Fruit fly (Drosophila melanogaster): ENCODE measurements around the gene Eno.

The Eno gene

dm6 chr2L:1730914-1731313 lies 1.5 kb upstream of the Eno start:
- TF ChIP-seq CG32121 (GFP tag; IDR thresholded peaks at IDR 0.05): no peak
- TF ChIP-seq Ets98B (GFP tag; IDR thresholded peaks at IDR 0.05): no peak
- TF ChIP-seq D1 (tag; optimal IDR thresholded peaks at IDR 0.05): no peak
- TF ChIP-seq CG9948 (tag; optimal IDR thresholded peaks at IDR 0.05): no peak
- TF ChIP-seq EcR (GFP tag; optimal IDR thresholded peaks at IDR 0.05): no peak
- no peak for TF ChIP-seq CG14655 (GFP tag; optimal IDR thresholded peaks at IDR 0.05)
- TF ChIP-seq Snoo (tag; optimal IDR thresholded peaks at IDR 0.05): no peak
- TF ChIP-seq Pif1A (GFP tag; optimal IDR thresholded peaks at IDR 0.05): no peak
- TF ChIP-seq CG17806 (tag; optimal IDR thresholded peaks at IDR 0.05): no peak
- no peak for TF ChIP-seq CG34367 (tag; optimal IDR thresholded peaks at IDR 0.05)
- TF ChIP-seq CG13204 (GFP tag; optimal IDR thresholded peaks at IDR 0.05): no peak
- no peak for TF ChIP-seq CG15710 (tag; optimal IDR thresholded peaks at IDR 0.05)

- TF ChIP-seq D1 (tag; optimal IDR thresholded peaks at IDR 0.05) (no peak), CG4496 (GFP tag; IDR thresholded peaks at IDR 0.05) (0 out of 3 replicates have a peak, but pooled peaks have one; percentile 36)
These were observed 854 bp downstream of the Eno start, which contains the start of gene Rrp40 for dm6 chr2L:1728620-1728944. Gene Rrp40 (plus strand): TSS chr2L:1728732.

dm6 chr2L:1727826-1728619 lies 1.4 kb downstream of the Eno start:
- TF ChIP-seq Snoo (tag; optimal IDR thresholded peaks at IDR 0.05): peak; percentile 99
- TF ChIP-seq Ets98B (GFP tag; IDR thresholded peaks at IDR 0.05): peak; percentile 95
- TF ChIP-seq rn (GFP tag; IDR thresholded peaks at IDR 0.05): peak; percentile 85
- peak; percentile 96 for TF ChIP-seq CG9948 (tag; optimal IDR thresholded peaks at IDR 0.05)
- TF ChIP-seq D1 (tag; optimal IDR thresholded peaks at IDR 0.05): peak; percentile 94
- TF ChIP-seq CG12605 (GFP tag; IDR thresholded peaks at IDR 0.05): peak; percentile 93
- peak; percentile 87 for TF ChIP-seq gl (tag; optimal IDR thresholded peaks at IDR 0.05)
- TF ChIP-seq EcR (GFP tag; optimal IDR thresholded peaks at IDR 0.05): peak; percentile 70
- peak; percentile 97 for TF ChIP-seq CG4496 (GFP tag; IDR thresholded peaks at IDR 0.05)
- TF ChIP-seq CG34367 (tag; optimal IDR thresholded peaks at IDR 0.05): peak; percentile 96
- TF ChIP-seq Pif1A (GFP tag; optimal IDR thresholded peaks at IDR 0.05): peak; percentile 98
- peak; percentile 97 for TF ChIP-seq CG32121 (GFP tag; IDR thresholded peaks at IDR 0.05)
- TF ChIP-seq fd96Ca (GFP tag; IDR thresholded peaks at IDR 0.05): peak; percentile 97
- peak; percentile 99 for TF ChIP-seq Pif1B (GFP tag; optimal IDR thresholded peaks at IDR 0.05)
- TF ChIP-seq CG15710 (tag; optimal IDR thresholded peaks at IDR 0.05): peak; percentile 99
- TF ChIP-seq CG17806 (tag; optimal IDR thresholded peaks at IDR 0.05): peak; percentile 93
- peak; percentile 97 for TF ChIP-seq CG13204 (GFP tag; optimal IDR thresholded peaks at IDR 0.05)
- no peak for TF ChIP-seq CG8159 (tag; optimal IDR thresholded peaks at IDR 0.05)
- peak; percentile 97 for TF ChIP-seq CG14655 (GFP tag; optimal IDR thresholded peaks at IDR 0.05)
- peak; percentile 96 for TF ChIP-seq CG8301 (tag; optimal IDR thresholded peaks at IDR 0.05)
- TF ChIP-seq CG10348 (GFP tag; IDR thresholded peaks at IDR 0.05): peak; percentile 82

dm6 chr2L:1727162-1727825 lies 2.1 kb downstream of the Eno start:
- TF ChIP-seq Pif1B (GFP tag; optimal IDR thresholded peaks at IDR 0.05) (no peak), EcR (GFP tag; optimal IDR thresholded peaks at IDR 0.05) (peak; percentile 31), D1 (tag; optimal IDR thresholded peaks at IDR 0.05) (no peak), Ets98B (GFP tag; IDR thresholded peaks at IDR 0.05) (no peak), CG8159 (tag; optimal IDR thresholded peaks at IDR 0.05) (peak; percentile 97), CG34367 (tag; optimal IDR thresholded peaks at IDR 0.05) (no peak), CG12605 (GFP tag; IDR thresholded peaks at IDR 0.05) (no peak), CG13204 (GFP tag; optimal IDR thresholded peaks at IDR 0.05) (no peak)

- TF ChIP-seq CG8159 (tag; optimal IDR thresholded peaks at IDR 0.05) (peak; percentile 23), CG8301 (tag; optimal IDR thresholded peaks at IDR 0.05) (no peak), D1 (tag; optimal IDR thresholded peaks at IDR 0.05) (no peak)
These were observed 4.9 kb downstream of the Eno start for dm6 chr2L:1724592-1724940.

dm6 chr2L:1723937-1724591 lies 5.4 kb downstream of the Eno start, which contains the start of gene Rim2:
Gene Rim2 (minus strand): TSS chr2L:1724388.
- TF ChIP-seq Ets98B (GFP tag; IDR thresholded peaks at IDR 0.05) (peak; percentile 23; the same call in 1 of the 2 replicates), D1 (tag; optimal IDR thresholded peaks at IDR 0.05) (no peak), CG14655 (GFP tag; optimal IDR thresholded peaks at IDR 0.05) (no peak), CG32121 (GFP tag; IDR thresholded peaks at IDR 0.05) (peak; percentile 24; the same call in 1 of the 2 replicates), CG12605 (GFP tag; IDR thresholded peaks at IDR 0.05) (peak; percentile 33; the same call in 1 of the 2 replicates), CG8159 (tag; optimal IDR thresholded peaks at IDR 0.05) (peak; percentile 100)

Data from whole organism, pupa.